Fruit fly (Drosophila melanogaster): ENCODE results near the gene CG8012.
"Not testable (repeated sequence)": the region's sequence is repeated elsewhere in the genome, so short reads cannot be mapped to it uniquely, and the experiment has no call there.

The CG8012 gene

DNA sequence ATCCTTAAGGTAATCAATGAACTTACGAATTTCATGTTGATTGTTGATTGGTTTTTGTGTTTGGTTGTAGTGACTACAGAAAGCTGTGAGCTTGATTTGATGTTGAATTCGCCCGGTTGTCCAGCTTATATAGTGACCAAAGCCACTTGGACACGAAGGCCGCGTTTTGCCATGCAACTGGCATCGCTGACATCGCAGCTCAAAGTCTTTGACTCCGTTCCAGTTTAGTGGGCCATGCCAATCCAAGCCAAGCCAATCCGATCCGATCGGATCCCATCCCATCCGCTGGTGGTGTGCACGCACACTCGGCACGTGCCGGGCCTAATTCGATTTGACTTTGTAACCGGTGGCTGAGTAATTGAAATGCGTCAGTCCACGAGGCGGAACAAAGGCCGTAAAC is 3.8 kb downstream of the CG8012 start, which contains the start of gene CG13674:
Gene CG13674, minus strand, starts transcription at position 101 of the 400 bp plus-strand sequence.
- no peak for TF ChIP-seq lola (GFP tag; optimal IDR thresholded peaks at IDR 0.05)
- no peak for TF ChIP-seq Hr83 (GFP tag; optimal IDR thresholded peaks at IDR 0.05; ENCODE audit: poor library complexity, severe bottlenecking)
- TF ChIP-seq br (GFP tag; optimal IDR thresholded peaks at IDR 0.05), result no peak

DNA sequence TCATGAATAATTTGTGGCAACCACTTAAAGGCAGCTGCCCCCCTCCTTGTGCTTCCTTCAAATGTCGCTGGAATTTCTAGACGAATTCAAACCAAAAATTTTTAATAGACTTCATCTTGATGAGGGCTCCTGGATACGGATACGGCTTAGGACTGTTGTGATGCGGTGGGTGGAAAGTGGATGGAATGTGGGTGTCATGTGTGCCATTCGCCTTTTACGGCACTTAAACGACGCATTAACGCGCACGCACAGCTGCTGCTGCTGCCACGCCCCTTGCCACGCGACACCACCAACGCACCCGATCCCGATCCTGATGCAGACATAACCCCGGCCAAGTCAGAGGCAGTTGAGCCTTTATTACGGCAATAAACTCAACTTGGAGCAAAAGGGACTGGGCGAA is 4.6 kb downstream of the CG8012 start:
- TF ChIP-seq CG9705 (GFP tag; optimal IDR thresholded peaks at IDR 0.05), result no peak
- no peak for TF ChIP-seq HLH106 (tag; optimal IDR thresholded peaks at IDR 0.05)
- TF ChIP-seq Sp1 (GFP tag; optimal IDR thresholded peaks at IDR 0.05), result no peak
- TF ChIP-seq dmrt93B (GFP tag; optimal IDR thresholded peaks at IDR 0.05), result no peak

DNA sequence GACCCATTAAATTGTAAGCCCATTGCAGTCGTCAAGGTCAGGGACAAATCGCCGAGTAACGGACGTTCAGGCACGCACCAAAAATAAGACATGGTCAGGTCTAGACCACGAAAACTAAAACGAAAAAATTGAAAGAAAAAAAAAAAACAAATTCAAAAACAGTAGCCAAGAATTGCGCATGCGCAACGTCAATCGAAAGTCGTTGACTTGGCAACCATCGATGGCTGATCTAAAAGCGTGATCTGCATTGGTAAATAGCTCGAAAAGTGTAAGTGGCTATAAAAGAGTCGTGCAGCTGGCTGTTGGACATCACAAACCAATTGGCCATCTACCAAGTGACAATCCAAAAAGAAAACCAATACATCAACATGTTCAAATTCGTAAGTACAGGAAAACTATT is 6.8 kb downstream of the CG8012 start, which contains the start of gene CG13678:
Gene CG13678, plus strand, starts transcription at position 307 of the 400 bp plus-strand sequence.
- TF ChIP-seq Mio (GFP tag; optimal IDR thresholded peaks at IDR 0.05) (no peak), Hr78 (GFP tag; optimal IDR thresholded peaks at IDR 0.05) (no peak), dmrt93B (GFP tag; optimal IDR thresholded peaks at IDR 0.05) (no peak), woc (GFP tag; optimal IDR thresholded peaks at IDR 0.05) (no peak), usp (GFP tag; optimal IDR thresholded peaks at IDR 0.05) (no peak), HLH106 (tag; optimal IDR thresholded peaks at IDR 0.05) (no peak), Jra (GFP tag; optimal IDR thresholded peaks at IDR 0.05) (no peak), Vsx2 (GFP tag; optimal IDR thresholded peaks at IDR 0.05; ENCODE audit: partially characterized antibody) (no peak), N (GFP tag; optimal IDR thresholded peaks at IDR 0.05) (no peak), jim (GFP tag; optimal IDR thresholded peaks at IDR 0.05) (no peak)

DNA sequence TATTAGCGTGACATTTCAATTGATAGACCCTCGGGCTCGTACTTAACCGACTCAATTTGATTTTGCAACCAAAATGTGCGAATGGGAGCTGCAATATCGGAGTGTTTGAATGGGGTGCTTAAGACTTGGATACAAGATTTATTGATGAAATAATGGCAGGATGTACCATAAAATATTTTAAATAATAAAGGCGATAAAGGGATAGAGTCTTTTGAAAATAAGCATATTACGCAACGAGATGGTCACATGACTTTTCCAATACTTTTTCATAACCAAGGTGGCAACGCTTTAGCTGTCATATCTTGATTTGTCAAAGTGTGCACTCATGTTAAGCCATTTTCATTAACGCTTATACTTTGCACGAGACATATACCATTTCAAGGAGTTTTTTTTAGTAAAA is 13.8 kb downstream of the CG8012 start, which contains the start of gene eIF4E3:
Gene eIF4E3, plus strand, starts transcription at position 301 of the 400 bp plus-strand sequence.
- no peak for TF ChIP-seq Hr78 (GFP tag; optimal IDR thresholded peaks at IDR 0.05)
- TF ChIP-seq psq (GFP tag; optimal IDR thresholded peaks at IDR 0.05), result no peak
- TF ChIP-seq HLH106 (tag; optimal IDR thresholded peaks at IDR 0.05), result no peak

DNA sequence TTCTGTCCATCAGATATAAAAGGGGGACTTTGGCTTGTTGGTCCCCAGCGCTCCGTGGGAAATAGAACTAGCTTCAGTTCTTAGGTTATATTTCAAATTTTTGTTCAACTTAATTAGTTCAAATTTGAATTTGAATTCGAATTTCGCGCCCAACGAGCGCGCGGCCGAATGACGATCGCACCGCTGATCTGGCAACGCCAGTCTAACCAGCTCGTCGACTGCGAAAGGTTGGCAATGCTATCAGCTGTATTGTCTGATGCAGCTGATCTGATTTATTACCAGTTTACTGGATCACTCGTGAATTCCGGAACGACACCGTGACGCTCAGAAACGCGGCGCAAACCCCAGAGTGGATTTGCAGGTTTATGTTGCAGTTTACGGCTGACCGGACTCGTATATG is 23.3 kb downstream of the CG8012 start, which contains the start of gene Dscam4:
Gene Dscam4, plus strand, starts transcription at position 301 of the 400 bp plus-strand sequence.
- TF ChIP-seq fru, Jra, Hr78 (GFP tag; optimal IDR thresholded peaks at IDR 0.05): not testable (repeated sequence)

DNA sequence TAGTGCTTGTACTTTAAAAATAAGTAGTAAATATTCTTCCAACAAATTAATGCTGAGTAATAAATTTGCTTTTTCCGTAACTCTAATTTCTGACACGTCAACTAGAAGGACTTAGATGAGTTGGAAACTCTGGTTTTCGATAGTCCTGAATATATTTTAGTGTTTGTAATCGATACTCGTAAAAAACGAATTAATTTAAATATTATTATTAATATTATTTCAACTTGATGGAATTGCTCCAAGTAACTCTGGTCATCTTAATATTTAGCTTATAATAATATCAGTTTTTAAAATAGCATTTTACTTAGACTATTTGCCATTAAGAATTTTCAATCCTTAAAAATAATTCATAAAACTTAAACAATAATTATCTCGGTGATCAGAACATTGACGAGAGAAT is 25.4 kb downstream of the CG8012 start, which contains the start of gene CG7213:
Gene CG7213, minus strand, starts transcription at position 101 of the 400 bp plus-strand sequence.
- TF ChIP-seq dmrt93B (GFP tag; optimal IDR thresholded peaks at IDR 0.05) (no peak), sage (GFP tag; optimal IDR thresholded peaks at IDR 0.05) (no peak), rgr (GFP tag; optimal IDR thresholded peaks at IDR 0.05) (no peak), sv (GFP tag; optimal IDR thresholded peaks at IDR 0.05) (no peak), HLH106 (tag; optimal IDR thresholded peaks at IDR 0.05) (no peak), Dif (GFP tag; optimal IDR thresholded peaks at IDR 0.05; ENCODE audit: partially characterized antibody) (no peak), Mio (GFP tag; optimal IDR thresholded peaks at IDR 0.05) (no peak), br (GFP tag; optimal IDR thresholded peaks at IDR 0.05) (no peak), h (GFP tag; optimal IDR thresholded peaks at IDR 0.05) (no peak), tai (GFP tag; optimal IDR thresholded peaks at IDR 0.05) (no peak), Jra (GFP tag; optimal IDR thresholded peaks at IDR 0.05) (no peak), CG9705 (GFP tag; optimal IDR thresholded peaks at IDR 0.05) (no peak), psq (GFP tag; optimal IDR thresholded peaks at IDR 0.05) (no peak), Dfd (GFP tag; optimal IDR thresholded peaks at IDR 0.05) (no peak), Hnf4 (GFP tag; optimal IDR thresholded peaks at IDR 0.05) (no peak), Rel (GFP tag; optimal IDR thresholded peaks at IDR 0.05) (no peak), Rel (tag; optimal IDR thresholded peaks at IDR 0.05) (no peak), Vsx2 (GFP tag; optimal IDR thresholded peaks at IDR 0.05; ENCODE audit: partially characterized antibody) (no peak), foxo (GFP tag; optimal IDR thresholded peaks at IDR 0.05) (no peak), woc (GFP tag; optimal IDR thresholded peaks at IDR 0.05) (no peak), CrebA (GFP tag; optimal IDR thresholded peaks at IDR 0.05; ENCODE audit: borderline replicate concordance) (no peak)

Data from whole organism, wandering third instar larva.